Fruit fly (Drosophila melanogaster) whole organism: ENCODE measurements around the gene Rpt6R.

Experiments used
- CG8478 ChIP-seq: fragments of >200 bp; optimal IDR thresholded peaks from 2 replicates; lab custom pipeline; 2018; ENCODE audit warnings: inconsistent platforms
- Dll ChIP-seq: fragments of >200 bp; optimal IDR thresholded peaks from 2 replicates; lab custom pipeline; 2017
- EcR ChIP-seq, 2 experiments: fragments of >200 bp; optimal IDR thresholded peaks; 2 replicates each; lab custom pipeline; 2017; ENCODE audit warnings: missing biosample characterization in 2 of 2, missing genetic modification characterization in 2 of 2, missing genetic modification reagents in 2 of 2
- pan ChIP-seq: fragments of >200 bp; optimal IDR thresholded peaks from 2 replicates; lab custom pipeline; 2017
- psq ChIP-seq: fragments of >200 bp; optimal IDR thresholded peaks from 2 replicates; lab custom pipeline; 2017

- TF ChIP-seq pan (lab: Kevin White, UChicago) (no peak), Dll (lab: Kevin White, UChicago) (no peak), psq (lab: Kevin White, UChicago) (no peak), EcR (GFP tag; optimal IDR thresholded peaks at IDR 0.05; lab: Kevin White, UChicago) (no peak), CG8478 (lab: Kevin White, UChicago) (no peak)
Measured at dm6 chr3R:30541469-30541868, 42.0 kb downstream of the Rpt6R start.
